Fruit fly (Drosophila melanogaster): ENCODE measurements around the gene NijA.

The NijA gene

DNA sequence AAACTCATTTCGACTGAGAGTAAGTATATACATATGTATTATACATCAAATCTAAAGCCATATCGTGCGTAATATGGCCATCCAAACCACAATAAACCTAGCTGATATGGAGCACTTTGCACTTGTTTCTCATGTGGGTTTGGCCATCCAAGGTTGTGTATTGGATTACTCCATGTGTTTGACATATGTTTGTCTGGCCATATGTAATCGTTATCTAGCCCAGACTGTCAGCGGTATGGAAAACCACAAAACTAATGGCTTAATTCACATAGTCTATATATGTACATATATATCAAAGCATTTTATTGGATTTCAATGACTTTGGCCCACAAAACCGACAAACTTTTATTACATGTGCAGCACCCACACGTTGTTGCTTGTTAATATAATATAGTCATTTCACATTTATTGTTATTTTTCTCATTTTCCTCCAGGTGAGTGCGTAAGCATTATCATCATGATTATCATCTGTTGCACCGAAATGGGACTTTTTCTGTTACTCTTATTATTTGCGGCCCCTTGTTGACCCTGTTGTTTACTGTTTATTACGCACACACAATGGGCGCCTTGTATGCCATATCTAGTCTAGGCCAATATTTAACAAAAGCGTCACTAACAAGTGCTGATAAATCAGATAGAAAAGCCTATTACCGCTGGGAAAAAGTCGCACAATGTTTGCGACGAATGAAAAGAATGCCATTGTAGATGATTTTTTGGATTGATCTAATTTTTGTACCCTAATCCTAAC is 40.1 kb downstream of the NijA start (continued):
- TF ChIP-seq Sox14 (GFP tag; optimal IDR thresholded peaks at IDR 0.05) (peak; percentile 3), Gug (GFP tag; IDR thresholded peaks at IDR 0.05) (no peak), Blimp-1 (GFP tag; optimal IDR thresholded peaks at IDR 0.05) (no peak), salr (GFP tag; optimal IDR thresholded peaks at IDR 0.05) (peak in 1 of 2 experiments; percentile 26), fd59A (GFP tag; optimal IDR thresholded peaks at IDR 0.05) (no peak), CG10631 (GFP tag; optimal IDR thresholded peaks at IDR 0.05) (peak; percentile 62), spab (GFP tag; optimal IDR thresholded peaks at IDR 0.05) (peak; percentile 51), Hr38 (GFP tag; optimal IDR thresholded peaks at IDR 0.05) (no peak), Eip75B (GFP tag; optimal IDR thresholded peaks at IDR 0.05) (peak; percentile 48), ss (GFP tag; optimal IDR thresholded peaks at IDR 0.05) (peak; percentile 29 to 64), Met (GFP tag; optimal IDR thresholded peaks at IDR 0.05) (peak; percentile 49), net (GFP tag; optimal IDR thresholded peaks at IDR 0.05) (peak; percentile 49), Eip93F (GFP tag; optimal IDR thresholded peaks at IDR 0.05) (no peak), CG4318 (GFP tag; optimal IDR thresholded peaks at IDR 0.05) (no peak), CG7368 (GFP tag; optimal IDR thresholded peaks at IDR 0.05) (peak; percentile 53), OdsH (GFP tag; optimal IDR thresholded peaks at IDR 0.05) (peak; percentile 62), dac (GFP tag; optimal IDR thresholded peaks at IDR 0.05) (no peak), Lpt (GFP tag; optimal IDR thresholded peaks at IDR 0.05) (no peak), vri (GFP tag; optimal IDR thresholded peaks at IDR 0.05) (peak; percentile 11), CG11294 (GFP tag; IDR thresholded peaks at IDR 0.05) (no peak), Hr4 (GFP tag; optimal IDR thresholded peaks at IDR 0.05) (no peak), CG6163 (GFP tag; IDR thresholded peaks at IDR 0.05) (peak; percentile 71), CG9139 (GFP tag; optimal IDR thresholded peaks at IDR 0.05) (peak; percentile 47), acj6 (GFP tag; optimal IDR thresholded peaks at IDR 0.05) (peak; percentile 53), topi (GFP tag; optimal IDR thresholded peaks at IDR 0.05) (peak; percentile 31), Hr39 (GFP tag; optimal IDR thresholded peaks at IDR 0.05) (no peak), CG32006 (GFP tag; optimal IDR thresholded peaks at IDR 0.05) (peak; percentile 7), eg (GFP tag; IDR thresholded peaks at IDR 0.05) (peak; percentile 50; the same call in 1 of the 3 replicates), CG3032 (tag; optimal IDR thresholded peaks at IDR 0.05) (peak; percentile 8)

DNA sequence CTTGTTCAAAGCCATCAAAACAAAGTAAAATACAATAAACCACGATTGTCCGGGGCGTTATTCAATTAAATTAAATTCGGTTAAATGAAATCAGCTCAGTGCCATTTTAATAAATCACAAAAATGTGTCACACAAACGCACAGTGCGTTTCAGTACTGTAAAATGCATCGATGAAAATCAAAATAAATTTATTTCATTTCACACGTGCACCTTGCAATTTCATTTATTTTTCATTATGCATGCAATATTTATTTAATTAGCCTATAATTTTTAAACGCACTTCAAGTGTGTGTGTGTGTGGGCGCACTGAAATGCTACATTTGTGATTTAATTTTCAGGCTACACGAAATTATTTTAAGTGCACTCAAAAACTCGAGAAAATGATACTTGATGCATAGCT is 42.2 kb downstream of the NijA start:
- no peak for TF ChIP-seq CG9139 (GFP tag; optimal IDR thresholded peaks at IDR 0.05)
- TF ChIP-seq CG32006 (GFP tag; optimal IDR thresholded peaks at IDR 0.05) = peak; percentile 9
- peak; percentile 29 for TF ChIP-seq Eip78C (GFP tag)
- peak; percentile 8 for TF ChIP-seq CG31627 (GFP tag; optimal IDR thresholded peaks at IDR 0.05)
- TF ChIP-seq Lpt (GFP tag; optimal IDR thresholded peaks at IDR 0.05) = no peak
- 0 out of 3 replicates have a peak, but pooled peaks have one; percentile 10 for TF ChIP-seq CG6163 (GFP tag; IDR thresholded peaks at IDR 0.05)
- peak; percentile 38 for TF ChIP-seq svp (GFP tag)

- no peak for TF ChIP-seq Sox15 (GFP tag; optimal IDR thresholded peaks at IDR 0.05)
- no peak for TF ChIP-seq Lpt (GFP tag; optimal IDR thresholded peaks at IDR 0.05)
- TF ChIP-seq Eip93F (GFP tag; optimal IDR thresholded peaks at IDR 0.05) = no peak
- TF ChIP-seq lz (GFP tag; optimal IDR thresholded peaks at IDR 0.05) = no peak
- TF ChIP-seq CG1621 (tag; optimal IDR thresholded peaks at IDR 0.05) = no peak
- no peak for TF ChIP-seq Gug (GFP tag; IDR thresholded peaks at IDR 0.05)
- 0 out of 3 replicates have a peak, but pooled peaks have one; percentile 6 for TF ChIP-seq eg (GFP tag; IDR thresholded peaks at IDR 0.05)
- no peak for TF ChIP-seq CG4318 (GFP tag; optimal IDR thresholded peaks at IDR 0.05)
- TF ChIP-seq topi (GFP tag; optimal IDR thresholded peaks at IDR 0.05) = no peak
- peak; percentile 64 for TF ChIP-seq Sox14 (GFP tag; optimal IDR thresholded peaks at IDR 0.05)
- TF ChIP-seq CG10669 (GFP tag; optimal IDR thresholded peaks at IDR 0.05) = peak; percentile 2
- no peak for TF ChIP-seq OdsH (GFP tag; optimal IDR thresholded peaks at IDR 0.05)
- TF ChIP-seq CG6163 (GFP tag; IDR thresholded peaks at IDR 0.05) = peak; percentile 27; the same call in 2 of the 3 replicates
- no peak for TF ChIP-seq fd59A (GFP tag; optimal IDR thresholded peaks at IDR 0.05)
- TF ChIP-seq CG8632 (GFP tag; optimal IDR thresholded peaks at IDR 0.05) = no peak
- no peak for TF ChIP-seq Eip78C (GFP tag)
These were observed 44.2 kb downstream of the NijA start for dm6 chr3L:10652487-10652886.
